Worm (Caenorhabditis elegans): ENCODE measurements around the gene R05H10.7.

DNA sequence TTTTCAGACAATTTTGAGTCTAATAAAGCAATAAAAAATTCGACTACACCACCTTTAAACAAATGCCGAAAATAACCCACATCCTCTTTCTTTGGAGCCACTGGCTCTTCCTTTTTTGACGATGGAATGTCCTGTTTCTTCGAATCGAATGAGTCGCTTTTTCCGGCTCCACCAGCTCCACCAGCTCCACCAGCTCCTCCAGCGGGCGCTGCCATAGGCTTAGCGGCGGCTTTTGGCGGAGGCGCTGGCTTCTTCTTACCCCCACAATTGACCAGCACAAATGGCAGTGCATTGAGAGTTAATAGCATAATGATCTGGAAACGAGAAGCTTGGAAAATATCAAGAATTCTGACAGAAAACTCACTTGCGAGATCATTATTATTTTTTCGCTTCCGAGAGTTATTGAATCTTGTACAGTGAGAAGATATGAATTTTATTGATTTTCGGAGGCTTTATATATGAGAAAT, 21.4 kb downstream of the R05H10.7 start, which contains the start of gene Y53F4A.2:
- TF ChIP-seq ztf-23 (GFP tag; IDR thresholded peaks at IDR 0.05) (no peak), klf-2 (GFP tag; conservative IDR thresholded peaks at IDR 0.05) (no peak), flt-1 (GFP tag; IDR thresholded peaks at IDR 0.05) (no peak)

Data from whole organism, midembryonic.